Fruit fly (Drosophila melanogaster): Measurements from ENCODE around the gene CG15824.

Gene CG15824

DNA sequence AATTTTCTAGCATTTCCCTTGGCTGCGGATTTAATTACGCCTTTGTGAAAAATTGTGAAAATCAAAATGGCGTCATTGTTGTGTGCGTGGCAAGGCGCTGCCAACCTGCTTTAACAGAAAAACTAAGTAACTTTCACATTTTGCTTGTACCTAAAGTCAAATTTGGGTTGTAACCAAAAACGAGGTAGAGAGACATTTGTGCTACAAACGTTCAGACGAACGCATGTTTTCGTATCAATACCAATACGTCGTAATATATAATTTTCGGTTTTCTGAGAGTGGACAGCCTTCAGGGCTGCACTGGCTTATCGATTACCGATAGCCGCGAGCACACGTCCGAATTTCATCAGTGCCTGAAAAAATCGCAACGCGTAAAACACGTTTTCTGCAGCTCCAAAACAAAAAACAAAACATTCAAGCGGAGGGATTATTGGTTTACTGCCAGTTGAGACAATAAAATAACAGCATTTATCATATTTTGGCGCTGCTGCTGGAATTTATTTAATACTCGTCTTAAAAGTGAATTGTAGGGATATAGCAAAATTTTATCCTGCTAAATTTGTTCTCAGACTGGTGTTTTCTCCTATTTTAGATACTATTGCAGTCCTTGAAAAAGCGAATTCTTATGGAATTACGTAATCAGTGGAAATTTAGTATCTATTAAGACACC is 14.1 kb downstream of the CG15824 start:
- TF ChIP-seq CG17801 (GFP tag; optimal IDR thresholded peaks at IDR 0.05; ENCODE audit: partially characterized antibody), result peak; percentile 70

- no peak for TF ChIP-seq CG17801 (GFP tag; optimal IDR thresholded peaks at IDR 0.05; ENCODE audit: partially characterized antibody)
These were observed 14.7 kb downstream of the CG15824 start, which contains the start of gene PNUTS for dm6 chr2L:870285-870684. TSS of gene PNUTS (plus strand) at chr2L:870465.

DNA sequence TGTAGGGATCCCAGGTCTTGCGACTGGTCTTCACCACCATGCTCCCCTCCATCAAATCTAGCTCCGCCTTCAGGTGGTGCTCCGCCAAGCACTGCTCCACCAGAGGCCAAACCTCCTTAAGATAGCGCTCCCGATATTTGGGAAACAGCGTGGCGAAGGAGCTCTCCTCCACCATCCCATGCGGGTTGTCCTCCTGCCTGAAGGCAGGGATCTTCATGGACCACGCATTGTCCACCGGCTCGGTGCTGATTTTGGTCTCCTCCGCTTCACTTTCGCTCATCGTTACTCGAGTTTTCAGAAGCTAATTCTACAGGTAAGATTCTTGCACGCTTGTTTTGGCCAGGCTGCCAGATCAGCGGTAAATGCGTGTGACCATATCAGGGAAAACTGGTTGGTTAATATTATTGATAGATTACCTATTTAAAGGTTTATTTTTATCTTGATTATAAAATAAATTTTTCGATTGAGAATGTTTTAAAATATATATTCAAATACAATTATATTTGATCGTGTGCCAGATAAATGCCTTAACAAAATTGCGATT is 15.4 kb downstream of the CG15824 start, which contains the start of gene dbe:
TSS of gene dbe (minus strand) at position 361 of the 544 bp plus-strand sequence.
- TF ChIP-seq CG17801 (GFP tag; optimal IDR thresholded peaks at IDR 0.05; ENCODE audit: partially characterized antibody), result no peak

DNA sequence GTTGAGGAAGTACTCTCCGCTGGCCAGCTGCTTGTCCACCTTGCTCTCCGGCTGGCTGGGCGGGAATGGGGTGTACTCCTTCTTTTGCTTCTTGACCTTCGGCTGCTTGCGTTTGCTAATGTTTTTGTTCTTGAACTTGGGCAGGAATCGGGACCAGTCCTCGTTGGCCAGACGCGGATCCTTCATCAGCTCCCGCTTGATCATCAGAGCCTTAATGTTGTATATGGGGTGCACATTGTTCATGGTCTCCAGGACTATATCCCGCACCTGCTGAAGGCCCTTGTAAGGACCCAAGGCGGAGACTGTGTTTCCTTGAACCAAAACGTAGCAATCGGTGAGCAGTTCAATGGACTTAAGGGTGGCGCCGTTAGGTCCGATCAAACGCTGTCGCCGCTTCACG is 16.0 kb downstream of the CG15824 start:
- TF ChIP-seq CG17801 (GFP tag; optimal IDR thresholded peaks at IDR 0.05; ENCODE audit: partially characterized antibody), result no peak

DNA sequence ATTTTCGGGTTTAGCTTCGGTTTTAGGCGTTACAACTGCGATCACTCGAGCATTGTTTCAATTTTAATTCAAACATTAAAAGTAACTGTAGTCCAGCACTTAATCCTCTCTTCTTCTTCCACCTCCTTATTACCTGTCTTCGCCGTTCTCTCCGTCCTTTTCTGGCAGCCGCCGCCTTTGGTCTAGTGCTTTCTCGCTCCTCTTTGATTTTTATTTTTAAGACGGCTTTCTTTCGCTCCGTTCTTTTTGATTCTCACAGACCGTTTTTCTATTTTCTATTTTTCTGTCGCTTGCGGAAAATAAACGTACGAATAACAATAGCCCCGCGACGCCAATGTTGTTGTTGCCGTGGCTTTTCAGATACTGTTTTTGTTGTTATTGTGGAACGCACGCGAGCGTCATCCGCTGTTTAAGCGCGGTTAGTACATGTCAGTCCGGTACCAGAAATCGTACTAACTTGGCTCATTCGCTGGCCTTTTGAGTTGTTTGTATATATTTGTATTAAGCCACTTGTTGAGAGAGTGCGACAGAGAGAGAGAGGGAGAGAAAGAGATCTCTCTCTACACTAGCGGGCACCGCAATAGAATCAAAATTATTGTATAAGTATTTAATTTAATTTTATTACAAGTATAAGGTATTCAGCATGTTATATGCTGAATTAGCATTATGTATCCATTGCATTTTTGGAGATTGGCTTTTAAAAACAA is 16.9 kb downstream of the CG15824 start, which contains the start of gene aru:
TSS of gene aru (minus strand) at position 456 of the 707 bp plus-strand sequence.
- peak; percentile 51 for TF ChIP-seq CG17801 (GFP tag; optimal IDR thresholded peaks at IDR 0.05; ENCODE audit: partially characterized antibody)

DNA sequence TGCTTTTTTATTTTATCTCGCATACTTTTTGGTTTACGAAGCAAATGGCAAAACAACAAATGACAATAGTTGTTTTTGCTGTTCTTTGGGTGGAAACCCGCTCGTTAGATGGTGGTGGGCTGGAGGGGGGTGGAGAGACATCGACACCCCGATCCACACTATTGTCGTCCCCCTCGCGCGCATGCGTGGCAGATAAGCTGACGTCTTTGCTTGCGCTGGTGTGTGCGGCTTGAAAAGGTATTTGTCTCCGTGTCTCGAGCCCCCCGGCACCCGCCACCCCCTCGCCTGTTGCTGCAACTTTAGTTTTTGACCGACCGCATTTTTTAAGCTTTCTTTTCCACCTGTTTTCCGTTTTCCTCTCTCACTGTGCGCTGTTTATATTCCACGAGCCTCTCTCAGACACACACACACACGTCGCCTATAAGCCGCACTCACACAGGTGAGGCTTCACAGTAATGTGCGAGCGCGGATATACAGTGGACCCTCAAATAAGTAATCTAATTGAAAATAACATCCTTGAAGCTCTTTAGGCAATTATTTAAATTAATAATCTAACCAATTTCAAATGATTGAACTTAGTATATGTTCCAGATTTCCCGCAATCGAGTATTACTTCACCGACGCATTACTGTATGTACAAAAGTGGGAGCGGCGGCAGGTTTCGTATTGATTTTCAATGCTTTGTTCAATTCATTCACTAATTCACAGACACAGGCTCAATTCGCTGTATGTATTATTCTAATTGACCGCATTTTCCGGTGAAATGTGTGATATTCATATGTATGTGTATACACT is 17.8 kb downstream of the CG15824 start:
- peak; percentile 97 for TF ChIP-seq CG17801 (GFP tag; optimal IDR thresholded peaks at IDR 0.05; ENCODE audit: partially characterized antibody)

- TF ChIP-seq CG17801 (GFP tag; optimal IDR thresholded peaks at IDR 0.05; ENCODE audit: partially characterized antibody), result peak; percentile 97
These were observed 19.1 kb downstream of the CG15824 start for dm6 chr2L:865851-866250.

dm6 chr2L:859897-860296 is 25.0 kb downstream of the CG15824 start, which contains the start of gene CG13950:
TSS of gene CG13950 (plus strand) at chr2L:860197.
- no peak for TF ChIP-seq CG17801 (GFP tag; optimal IDR thresholded peaks at IDR 0.05; ENCODE audit: partially characterized antibody)

DNA sequence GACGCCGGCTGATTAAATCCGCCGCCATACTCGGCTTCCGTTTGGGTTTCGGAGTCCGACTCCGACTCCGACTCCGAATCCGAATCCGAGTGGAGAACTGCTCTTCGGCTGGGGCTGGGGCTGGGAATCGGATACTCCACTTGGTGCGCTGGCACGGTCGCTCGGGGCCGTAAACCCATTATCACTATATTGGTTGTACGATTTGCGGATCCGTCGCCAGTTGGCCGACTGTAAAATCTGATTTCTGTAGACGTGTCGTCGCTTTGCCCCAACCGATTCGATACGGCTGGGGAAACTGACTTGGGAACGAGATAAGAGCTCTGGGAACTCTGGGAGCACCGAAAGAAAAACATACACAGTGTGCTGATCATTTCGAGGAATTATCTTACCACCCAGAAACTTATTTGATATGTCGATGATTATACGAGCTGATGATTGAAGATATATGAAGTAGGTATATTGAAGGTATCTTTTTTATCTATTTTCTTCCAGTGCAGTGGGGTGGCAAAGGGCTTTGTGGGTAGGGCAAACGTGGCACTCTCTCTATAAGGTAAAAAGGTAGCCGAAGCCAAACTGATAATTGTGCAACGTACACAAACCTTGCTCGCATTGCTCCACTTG is 26.9 kb downstream of the CG15824 start:
- TF ChIP-seq CG17801 (GFP tag; optimal IDR thresholded peaks at IDR 0.05; ENCODE audit: partially characterized antibody), result no peak

DNA sequence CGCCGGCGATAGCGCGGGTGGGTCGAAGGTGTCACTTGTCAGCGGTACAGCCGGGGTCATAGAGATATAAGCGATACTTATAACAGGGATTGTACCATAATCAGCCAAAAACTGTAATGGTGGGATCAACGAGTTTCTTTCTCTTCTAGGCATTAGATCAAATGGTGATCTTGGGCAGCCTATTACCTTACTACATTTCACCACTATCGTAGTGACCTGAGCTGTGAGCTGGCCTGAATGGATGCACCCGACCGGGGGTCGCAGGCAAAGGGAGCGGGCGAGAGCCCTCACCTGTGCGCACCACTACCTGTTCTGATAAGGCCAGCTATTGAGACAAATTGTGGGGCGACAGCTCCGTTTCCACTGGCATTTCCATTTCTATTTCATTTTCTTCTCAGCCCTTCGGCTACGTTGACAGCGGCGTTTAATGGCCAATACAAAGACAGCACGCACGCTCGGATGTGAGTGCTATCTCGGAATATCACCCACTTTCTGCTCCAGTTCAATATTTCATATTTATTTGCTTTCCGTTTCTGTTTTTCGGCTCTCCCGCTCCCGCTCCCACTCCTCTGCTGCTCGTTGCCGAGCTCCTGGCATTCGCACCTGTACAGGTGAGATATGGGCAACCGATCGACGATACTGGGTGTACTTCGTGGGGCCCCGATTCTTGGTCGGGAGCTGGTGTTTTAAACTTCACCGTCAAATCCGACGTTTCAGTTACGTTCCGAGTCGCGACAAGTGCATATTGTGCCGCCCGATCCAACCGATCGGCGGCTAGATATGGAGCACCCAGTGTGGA is 28.1 kb downstream of the CG15824 start:
- no peak for TF ChIP-seq CG17801 (GFP tag; optimal IDR thresholded peaks at IDR 0.05; ENCODE audit: partially characterized antibody)

dm6 chr2L:856001-856400 is 28.9 kb downstream of the CG15824 start:
- no peak for TF ChIP-seq CG17801 (GFP tag; optimal IDR thresholded peaks at IDR 0.05; ENCODE audit: partially characterized antibody)

- no peak for TF ChIP-seq CG17801 (GFP tag; optimal IDR thresholded peaks at IDR 0.05; ENCODE audit: partially characterized antibody)
These were observed 29.8 kb downstream of the CG15824 start, which contains the start of gene CG13949 for dm6 chr2L:855052-855547. TSS of gene CG13949 (plus strand) at chr2L:855337.

dm6 chr2L:852647-853111 is 32.3 kb downstream of the CG15824 start, which contains the start of the genes CG4291 and kraken:
TSS of gene CG4291 (minus strand) at chr2L:852730.
TSS of gene kraken (plus strand) at chr2L:852768.
- TF ChIP-seq CG17801 (GFP tag; optimal IDR thresholded peaks at IDR 0.05; ENCODE audit: partially characterized antibody), result peak; percentile 64

Measured in ovary, adult (tissue).